Worm (Caenorhabditis elegans) whole organism, L4 larva: ENCODE measurements around the gene alg-1.

Experiments used
- F44E2.7 ChIP-seq: fragments of 200-800 bp; sonication (Bioruptor generic); IDR thresholded peaks from 2 replicates; pipeline ENCODE4 v2.1.2; 2022; ENCODE audit warnings: missing genetic modification characterization, missing compliant biosample characterization
- T20F7.1 ChIP-seq: fragments of 200-800 bp; sonication (Bioruptor generic); optimal IDR thresholded peaks from 2 replicates; lab custom pipeline; 2018; ENCODE audit warnings: mild to moderate bottlenecking, missing genetic modification characterization, missing compliant biosample characterization
- Y75B8A.6 ChIP-seq: fragments of 200-800 bp; sonication (Bioruptor generic); IDR thresholded peaks from 2 replicates; pipeline ENCODE4 v1.3.6; 2022; ENCODE audit warnings: missing genetic modification reagents, missing genetic modification characterization, missing compliant biosample characterization
- aha-1 ChIP-seq: fragments of 150-350 bp; peaks from one replicate; lab custom pipeline; 2014; ENCODE audit warnings: missing biosample characterization, missing genetic modification characterization
- ctbp-1 ChIP-seq: fragments of 200-800 bp; sonication (Bioruptor generic); IDR thresholded peaks from 2 replicates; pipeline ENCODE4 v1.3.6; 2022; ENCODE audit warnings: missing genetic modification reagents, missing genetic modification characterization, missing compliant biosample characterization
- daf-16 ChIP-seq, 3 experiments: sonication (generic microtip); optimal IDR thresholded peaks; 2 replicates each; lab custom pipeline; 2016 to 2017; ENCODE audit warnings: missing genetic modification characterization in 3 of 3, missing genetic modification reagents in 3 of 3, mild to moderate bottlenecking in 2 of 3, missing compliant biosample characterization in 2 of 3, missing biosample characterization in 1 of 3, moderate library complexity in 1 of 3
- daf-19 ChIP-seq: fragments of 200-800 bp; sonication (Bioruptor generic); conservative IDR thresholded peaks from 2 replicates; pipeline ENCODE4 v1.3.6; 2022; ENCODE audit warnings: missing genetic modification characterization, missing compliant biosample characterization
- dmd-6 ChIP-seq: fragments of 200-800 bp; sonication (Bioruptor generic); IDR thresholded peaks from 2 replicates; pipeline ENCODE4 v1.3.6; 2022; ENCODE audit warnings: missing genetic modification reagents, missing genetic modification characterization, missing compliant biosample characterization
- dve-1 ChIP-seq: sonication (generic microtip); optimal IDR thresholded peaks from 2 replicates; lab custom pipeline; 2017; ENCODE audit warnings: antibody characterized with exemption, mild to moderate bottlenecking, missing genetic modification characterization, missing compliant biosample characterization; ENCODE audit not compliant: insufficient read depth
- egl-43 ChIP-seq: fragments of 200-800 bp; sonication (Bioruptor generic); IDR thresholded peaks from 2 replicates; pipeline ENCODE4 v1.3.6; 2022; ENCODE audit warnings: missing genetic modification reagents, missing genetic modification characterization, missing compliant biosample characterization
- fos-1 ChIP-seq: fragments of 150-350 bp; optimal IDR thresholded peaks from 2 replicates; lab custom pipeline; 2014; ENCODE audit warnings: missing biosample characterization, missing genetic modification characterization
- hlh-11 ChIP-seq: fragments of 200-800 bp; sonication (Bioruptor generic); optimal IDR thresholded peaks from 2 replicates; lab custom pipeline; 2018; ENCODE audit warnings: mild to moderate bottlenecking, missing genetic modification characterization, missing compliant biosample characterization
- hmg-1.1 ChIP-seq: fragments of 200-800 bp; sonication (Bioruptor generic); IDR thresholded peaks from 2 replicates; pipeline ENCODE4 v1.3.6; 2022; ENCODE audit warnings: missing genetic modification reagents, missing genetic modification characterization, missing compliant biosample characterization
- lim-7 ChIP-seq: fragments of 200-800 bp; sonication (Bioruptor generic); IDR thresholded peaks from 2 replicates; pipeline ENCODE4 v1.3.6; 2022; ENCODE audit warnings: missing genetic modification characterization, missing compliant biosample characterization
- lin-13 ChIP-seq: fragments of 150-350 bp; optimal IDR thresholded peaks from 2 replicates; lab custom pipeline; 2014; ENCODE audit warnings: missing biosample characterization, missing genetic modification reagents, missing genetic modification characterization
- lin-29 ChIP-seq: fragments of 200-800 bp; sonication (Bioruptor generic); IDR thresholded peaks from 2 replicates; pipeline ENCODE4 v1.3.6; 2022; ENCODE audit warnings: missing genetic modification reagents, missing genetic modification characterization, missing compliant biosample characterization
- lsy-2 ChIP-seq, 2 experiments: fragments of 150-350 bp in 1 of 2; sonication (generic microtip) in 1 of 2; optimal IDR thresholded peaks; 2 replicates each; lab custom pipeline; 2014 to 2017; ENCODE audit warnings: missing biosample characterization in 2 of 2, missing genetic modification characterization in 2 of 2
- mdl-1 ChIP-seq, 2 experiments: fragments of 150-350 bp in 1 of 2; sonication (generic microtip) in 1 of 2; optimal IDR thresholded peaks; 2 replicates each; lab custom pipeline; 2014 to 2017; ENCODE audit warnings: missing biosample characterization in 2 of 2, missing genetic modification characterization in 2 of 2
- mdt-29 ChIP-seq: fragments of 200-800 bp; sonication (Bioruptor generic); IDR thresholded peaks from 2 replicates; pipeline ENCODE4 v1.3.6; 2022; ENCODE audit warnings: missing genetic modification reagents, missing genetic modification characterization, missing compliant biosample characterization
- mep-1 ChIP-seq: fragments of 150-350 bp; sonication (generic microtip); optimal IDR thresholded peaks from 3 replicates; lab custom pipeline; 2014; ENCODE audit warnings: missing biosample characterization, missing genetic modification characterization
- nhr-102 ChIP-seq: sonication (generic microtip); optimal IDR thresholded peaks from 2 replicates; lab custom pipeline; 2016; ENCODE audit warnings: mild to moderate bottlenecking, missing genetic modification characterization, moderate library complexity, missing compliant biosample characterization
- nhr-111 ChIP-seq: fragments of 200-800 bp; sonication (Bioruptor generic); optimal IDR thresholded peaks from 2 replicates; lab custom pipeline; 2018; ENCODE audit warnings: mild to moderate bottlenecking, missing genetic modification characterization, missing compliant biosample characterization
- nhr-25 ChIP-seq: sonication (generic microtip); optimal IDR thresholded peaks from 2 replicates; lab custom pipeline; 2017; ENCODE audit warnings: missing genetic modification characterization, mild to moderate bottlenecking, missing compliant biosample characterization, antibody characterized with exemption, moderate library complexity, borderline replicate concordance; ENCODE audit not compliant: insufficient read depth
- nhr-28 ChIP-seq: fragments of 150-350 bp; optimal IDR thresholded peaks from 2 replicates; lab custom pipeline; 2014; ENCODE audit warnings: missing biosample characterization, missing genetic modification characterization
- nhr-42 ChIP-seq: fragments of 200-800 bp; sonication (Bioruptor generic); IDR thresholded peaks from 2 replicates; pipeline ENCODE4 v1.3.6; 2022; ENCODE audit warnings: missing genetic modification characterization, missing compliant biosample characterization
- nhr-77 ChIP-seq: fragments of 150-350 bp; optimal IDR thresholded peaks from 2 replicates; lab custom pipeline; 2014; ENCODE audit warnings: missing biosample characterization, missing genetic modification characterization
- pha-4 ChIP-seq, 2 experiments: fragments of 150-350 bp in 1 of 2; fragments of 200-800 bp in 1 of 2; sonication (Bioruptor generic) in 1 of 2; IDR thresholded peaks in 1 of 2; optimal IDR thresholded peaks in 1 of 2; 2 replicates each; pipeline versions ENCODE4 v1.3.6 to Lab custom; 2014 to 2022; ENCODE audit warnings: missing genetic modification characterization in 2 of 2, missing genetic modification reagents in 2 of 2, missing biosample characterization in 1 of 2, missing compliant biosample characterization in 1 of 2
- php-3 ChIP-seq: fragments of 200-800 bp; sonication (Bioruptor generic); IDR thresholded peaks from 2 replicates; pipeline ENCODE4 v1.3.6; 2022; ENCODE audit warnings: missing genetic modification reagents, missing genetic modification characterization, missing compliant biosample characterization
- sdz-12 ChIP-seq: fragments of 200-800 bp; sonication (Bioruptor generic); optimal IDR thresholded peaks from 2 replicates; lab custom pipeline; 2018; ENCODE audit warnings: mild to moderate bottlenecking, missing genetic modification characterization, missing compliant biosample characterization
- set-16 ChIP-seq: fragments of 200-800 bp; sonication (Bioruptor generic); IDR thresholded peaks from 2 replicates; pipeline ENCODE4 v1.3.6; 2022; ENCODE audit warnings: missing genetic modification reagents, missing genetic modification characterization, missing compliant biosample characterization
- snpc-1.2 ChIP-seq: fragments of 200-800 bp; sonication (Bioruptor generic); IDR thresholded peaks from 2 replicates; pipeline ENCODE4 v1.3.6; 2022; ENCODE audit warnings: missing genetic modification reagents, missing genetic modification characterization, missing compliant biosample characterization
- tag-97 ChIP-seq: fragments of 200-800 bp; sonication (Bioruptor generic); IDR thresholded peaks from 2 replicates; pipeline ENCODE4 v1.3.6; 2022; ENCODE audit warnings: missing genetic modification characterization, missing compliant biosample characterization
- unc-130 ChIP-seq: sonication (generic microtip); optimal IDR thresholded peaks from 2 replicates; lab custom pipeline; 2016; ENCODE audit warnings: missing genetic modification reagents, missing genetic modification characterization, missing compliant biosample characterization
- unc-62 ChIP-seq, 3 experiments: fragments of 150-350 bp in 1 of 3; sonication (generic microtip); optimal IDR thresholded peaks in 2 of 3; peaks in 1 of 3; 1 replicate in 1 of 3; 2 replicates in 2 of 3; lab custom pipeline; 2014 to 2017; ENCODE audit warnings: missing biosample characterization in 3 of 3, missing genetic modification characterization in 3 of 3, missing genetic modification reagents in 3 of 3, missing genotype in 1 of 3
- zag-1 ChIP-seq: fragments of 150-350 bp; optimal IDR thresholded peaks from 2 replicates; lab custom pipeline; 2014; ENCODE audit warnings: missing biosample characterization, missing genetic modification characterization

Gene alg-1

DNA sequence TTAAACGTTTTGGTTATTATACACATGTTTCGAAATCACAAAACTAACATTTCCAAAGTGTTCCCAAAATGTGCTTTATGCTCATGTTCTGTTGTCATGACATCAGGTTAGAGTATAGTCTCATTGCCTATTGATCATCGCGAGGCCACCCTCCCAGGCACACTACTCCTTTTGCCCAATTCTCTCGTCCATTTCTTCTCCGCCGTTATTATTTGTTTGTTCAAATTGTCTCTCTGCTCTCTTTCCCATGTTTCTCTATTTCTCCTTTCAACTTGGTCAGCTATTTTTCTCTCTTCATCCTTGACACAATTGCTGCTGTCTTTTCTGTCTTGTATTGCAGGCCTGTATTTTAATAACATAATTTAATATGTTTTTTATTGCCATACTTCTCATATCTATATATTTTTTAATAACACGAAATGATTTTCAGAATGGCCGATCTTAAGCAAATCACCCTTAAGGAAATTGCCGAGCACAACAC, 52.6 kb downstream of the alg-1 start, which contains the start of gene cytb-5.1 (continued):
- TF ChIP-seq set-16 (GFP tag; lab: Robert Waterston, UW) (no peak), zag-1 (tag; lab: Kevin White, UChicago) (no peak), snpc-1.2 (no peak), tag-97 (GFP tag; lab: Robert Waterston, UW) (no peak), hmg-1.1 (GFP tag; lab: Robert Waterston, UW) (peak; percentile 54; the same call in 1 of the 2 replicates), nhr-102 (peak; percentile 84), pha-4 (GFP tag; IDR thresholded peaks at IDR 0.05; lab: Robert Waterston, UW) (peak; percentile 39; the same call in 1 of the 2 replicates), pha-4 (tag; optimal IDR thresholded peaks at IDR 0.05; lab: Kevin White, UChicago) (peak; percentile 58), nhr-42 (GFP tag; lab: Robert Waterston, UW) (no peak), ctbp-1 (no peak), egl-43 (GFP tag; lab: Robert Waterston, UW) (no peak), mdt-29 (GFP tag; lab: Robert Waterston, UW) (no peak), sdz-12 (GFP tag; lab: Kevin White, UChicago) (no peak), mdl-1 (tag; optimal IDR thresholded peaks at IDR 0.05; lab: Kevin White, UChicago) (peak in 1 of 2 experiments; percentile 75), fos-1 (tag; lab: Kevin White, UChicago) (no peak), F44E2.7 (GFP tag; lab: Robert Waterston, UW) (no peak), nhr-77 (tag; lab: Kevin White, UChicago) (peak; percentile 36), unc-130 (GFP tag; lab: Kevin White, UChicago) (no peak), lim-7 (GFP tag; lab: Robert Waterston, UW) (no peak), mep-1 (tag; lab: Kevin White, UChicago) (peak; percentile 67), dmd-6 (GFP tag; lab: Robert Waterston, UW) (peak; percentile 58), php-3 (GFP tag; lab: Robert Waterston, UW) (0 out of 2 replicates have a peak, but pooled peaks have one; percentile 18), lsy-2 (tag; optimal IDR thresholded peaks at IDR 0.05; lab: Kevin White, UChicago) (peak; percentile 5 to 58), nhr-25 (tag; lab: Kevin White, UChicago) (peak; percentile 4), hlh-11 (tag; lab: Kevin White, UChicago) (peak; percentile 80), T20F7.1 (GFP tag; lab: Kevin White, UChicago) (no peak), lin-29 (no peak), nhr-28 (tag; lab: Kevin White, UChicago) (peak; percentile 94)

DNA sequence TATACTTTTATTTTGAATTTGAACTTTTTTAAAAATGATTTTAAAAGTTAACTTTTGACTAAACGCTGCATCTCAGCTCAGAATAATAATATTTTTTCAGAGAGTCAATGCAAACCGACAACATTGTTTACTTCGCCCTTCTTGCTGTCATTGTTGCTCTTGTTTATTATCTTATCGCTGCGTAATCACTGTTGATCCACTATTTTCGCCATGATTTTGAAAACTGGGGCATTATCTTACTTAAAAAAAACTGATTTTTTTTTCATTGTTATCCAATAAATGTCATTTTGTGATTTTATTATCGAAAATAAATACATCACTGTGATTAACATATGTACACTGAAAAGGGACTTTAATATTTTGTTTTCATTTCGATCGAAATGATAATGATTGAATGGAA, 53.8 kb downstream of the alg-1 start:
- no peak for TF ChIP-seq zag-1 (tag; lab: Kevin White, UChicago)
- peak in 1 of 2 experiments; percentile 32 for TF ChIP-seq unc-62 (GFP tag; optimal IDR thresholded peaks at IDR 0.05 in 1 of 2; lab: Kevin White, UChicago)
- no peak for TF ChIP-seq unc-62 (tag; optimal IDR thresholded peaks at IDR 0.05; lab: Kevin White, UChicago)
- TF ChIP-seq T20F7.1 (GFP tag; lab: Kevin White, UChicago): no peak
- TF ChIP-seq sdz-12 (GFP tag; lab: Kevin White, UChicago): no peak
- peak; percentile 64 for TF ChIP-seq aha-1 (tag; lab: Kevin White, UChicago)
- no peak for TF ChIP-seq dve-1 (tag; lab: Kevin White, UChicago)
- no peak for TF ChIP-seq Y75B8A.6 (GFP tag; lab: Robert Waterston, UW)
- no peak for TF ChIP-seq daf-19 (GFP tag; lab: Robert Waterston, UW)
- TF ChIP-seq lin-13 (GFP tag; lab: Kevin White, UChicago): no peak
- TF ChIP-seq nhr-111: no peak
- no peak for TF ChIP-seq daf-16 (GFP tag; optimal IDR thresholded peaks at IDR 0.05; lab: Kevin White, UChicago)
- TF ChIP-seq daf-16 (tag; optimal IDR thresholded peaks at IDR 0.05; lab: Kevin White, UChicago): peak; percentile 77
- TF ChIP-seq fos-1 (tag; lab: Kevin White, UChicago): no peak
